Worm (Caenorhabditis elegans): Measurements from ENCODE around the gene Y75B8A.44.

DNA sequence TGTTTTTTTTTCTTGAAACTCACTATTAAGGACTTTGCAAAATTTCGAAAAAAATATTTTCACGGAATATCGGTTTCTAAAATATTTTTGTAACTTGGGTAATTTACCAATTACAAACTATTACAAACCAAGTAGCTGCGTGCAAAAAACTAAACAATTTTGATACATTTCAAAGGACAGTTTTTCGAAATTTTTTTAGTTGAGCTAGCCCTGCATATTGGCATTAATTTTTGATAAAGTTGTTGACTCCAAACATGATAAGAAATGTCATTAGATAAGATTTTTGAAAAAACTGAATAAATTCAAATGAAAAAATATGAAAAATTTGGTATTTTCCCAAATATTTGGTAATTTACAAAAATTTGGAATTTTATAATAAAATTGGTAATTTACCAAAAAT lies 6.1 kb upstream of the Y75B8A.44 start:
- TF ChIP-seq ama-1 (optimal IDR thresholded peaks at IDR 0.05) (no peak), tra-4 (tag; optimal IDR thresholded peaks at IDR 0.05) (no peak), B0310.2 (tag; optimal IDR thresholded peaks at IDR 0.05) (no peak), ceh-13 (GFP tag; optimal IDR thresholded peaks at IDR 0.05) (no peak), flt-1 (GFP tag; IDR thresholded peaks at IDR 0.05) (no peak), aly-1 (tag; optimal IDR thresholded peaks at IDR 0.05) (no peak), ceh-36 (tag; optimal IDR thresholded peaks at IDR 0.05) (no peak), scrt-1 (GFP tag; IDR thresholded peaks at IDR 0.05) (no peak), tbx-11 (GFP tag; IDR thresholded peaks at IDR 0.05) (no peak), hnd-1 (tag; optimal IDR thresholded peaks at IDR 0.05) (no peak)

Data from whole organism, early embryonic.